Fruit fly (Drosophila melanogaster) whole organism, embryonic: ENCODE results near the gene Ask1.

Experiments
- ATbp ChIP-seq: fragments of 200-800 bp; sonication (Bioruptor generic); optimal IDR thresholded peaks from 2 replicates; lab custom pipeline; 2017; ENCODE audit warnings: missing biosample characterization, mild to moderate bottlenecking, missing genetic modification characterization, missing genetic modification reagents
- Ada2b ChIP-seq: fragments of 200-800 bp; sonication (Bioruptor generic); IDR thresholded peaks from 2 replicates; pipeline ENCODE4 v1.3.6; 2022; ENCODE audit warnings: missing biosample characterization, missing genetic modification characterization
- CG10209 ChIP-seq: fragments of 200-800 bp; sonication (Bioruptor generic); optimal IDR thresholded peaks from 3 replicates; lab custom pipeline; 2017; ENCODE audit warnings: missing biosample characterization, mild to moderate bottlenecking, missing genetic modification characterization, missing genetic modification reagents
- CG10565 ChIP-seq: fragments of 200-800 bp; sonication (Bioruptor generic); optimal IDR thresholded peaks from 3 replicates; lab custom pipeline; 2016; ENCODE audit warnings: missing biosample characterization, mild to moderate bottlenecking, missing genetic modification characterization
- CG11085 ChIP-seq: fragments of 200-800 bp; sonication (Bioruptor generic); IDR thresholded peaks from 2 replicates; pipeline ENCODE4 v1.3.6; 2022; ENCODE audit warnings: missing biosample characterization, missing genetic modification characterization
- CG11696 ChIP-seq: fragments of 200-800 bp; sonication (Bioruptor generic); IDR thresholded peaks from 2 replicates; pipeline ENCODE4 v1.3.6; 2022; ENCODE audit warnings: missing biosample characterization, missing genetic modification characterization
- CG12155 ChIP-seq: fragments of 200-800 bp; sonication (Bioruptor generic); optimal IDR thresholded peaks from 3 replicates; lab custom pipeline; 2016; ENCODE audit warnings: missing biosample characterization, missing genetic modification characterization
- CG12299 ChIP-seq: fragments of 200-800 bp; sonication (Bioruptor generic); optimal IDR thresholded peaks from 2 replicates; lab custom pipeline; 2018; ENCODE audit warnings: missing biosample characterization, mild to moderate bottlenecking, missing genetic modification characterization
- CG1233 ChIP-seq: fragments of 200-800 bp; sonication (Bioruptor generic); optimal IDR thresholded peaks from 4 replicates; lab custom pipeline; 2018; ENCODE audit warnings: missing biosample characterization, mild to moderate bottlenecking, missing genetic modification characterization
- CG14965 ChIP-seq: fragments of 200-800 bp; sonication (Bioruptor generic); optimal IDR thresholded peaks from 2 replicates; lab custom pipeline; 2016; ENCODE audit warnings: missing biosample characterization, missing genetic modification characterization, borderline replicate concordance
- CG17361 ChIP-seq: fragments of 200-800 bp; sonication (Bioruptor generic); IDR thresholded peaks from 3 replicates; pipeline ENCODE4 v1.3.6; 2022; ENCODE audit warnings: missing biosample characterization, missing genetic modification characterization
- CG17568 ChIP-seq: fragments of 200-800 bp; sonication (Bioruptor generic); optimal IDR thresholded peaks from 2 replicates; lab custom pipeline; 2018; ENCODE audit warnings: missing biosample characterization, mild to moderate bottlenecking, missing genetic modification characterization, moderate library complexity
- CG2199 ChIP-seq: fragments of 200-800 bp; sonication (Bioruptor generic); IDR thresholded peaks from 3 replicates; pipeline ENCODE4 v1.3.6; 2022; ENCODE audit warnings: missing biosample characterization, missing genetic modification characterization
- CG32772 ChIP-seq: fragments of 200-800 bp; sonication (Bioruptor generic); IDR thresholded peaks from 2 replicates; pipeline ENCODE4 v1.3.6; 2022; ENCODE audit warnings: missing biosample characterization, missing genetic modification characterization
- CG34224 ChIP-seq: fragments of 200-800 bp; sonication (Bioruptor generic); IDR thresholded peaks from 3 replicates; pipeline ENCODE4 v1.3.6; 2022; ENCODE audit warnings: missing biosample characterization, missing genetic modification characterization; ENCODE audit not compliant: partially characterized antibody
- CG34376 ChIP-seq: fragments of 200-800 bp; sonication (Bioruptor generic); optimal IDR thresholded peaks from 2 replicates; lab custom pipeline; 2018; ENCODE audit warnings: missing biosample characterization, mild to moderate bottlenecking, missing genetic modification characterization
- CG4707 ChIP-seq: fragments of 200-800 bp; sonication (Bioruptor generic); optimal IDR thresholded peaks from 2 replicates; lab custom pipeline; 2018; ENCODE audit warnings: missing biosample characterization, mild to moderate bottlenecking, missing genetic modification characterization, moderate library complexity
- CG7839 ChIP-seq: fragments of 200-800 bp; sonication (Bioruptor generic); optimal IDR thresholded peaks from 3 replicates; lab custom pipeline; 2018; ENCODE audit warnings: missing biosample characterization, mild to moderate bottlenecking, missing genetic modification characterization, moderate library complexity
- CG7987 ChIP-seq: fragments of 200-800 bp; sonication (Bioruptor generic); optimal IDR thresholded peaks from 2 replicates; lab custom pipeline; 2018; ENCODE audit warnings: missing biosample characterization, mild to moderate bottlenecking, missing genetic modification characterization, moderate library complexity
- CG8290 ChIP-seq, 3 experiments: fragments of 200-800 bp; sonication (Bioruptor generic); optimal IDR thresholded peaks; 2 replicates each; lab custom pipeline; 2016 to 2019; ENCODE audit warnings: missing biosample characterization in 3 of 3, missing genetic modification characterization in 3 of 3, mild to moderate bottlenecking in 2 of 3, moderate library complexity in 1 of 3
- Camta ChIP-seq: fragments of 200-800 bp; sonication (Bioruptor generic); optimal IDR thresholded peaks from 2 replicates; lab custom pipeline; 2016; ENCODE audit warnings: missing biosample characterization, missing genetic modification characterization
- Drgx ChIP-seq: fragments of 200-800 bp; sonication (Bioruptor generic); IDR thresholded peaks from 2 replicates; pipeline ENCODE4 v1.3.6; 2022; ENCODE audit warnings: missing biosample characterization, missing genetic modification characterization
- Ets97D ChIP-seq: fragments of 200-800 bp; sonication (Bioruptor generic); optimal IDR thresholded peaks from 3 replicates; lab custom pipeline; 2016; ENCODE audit warnings: missing biosample characterization, missing genetic modification characterization
- HLH4C ChIP-seq: fragments of 200-800 bp; sonication (Bioruptor generic); IDR thresholded peaks from 3 replicates; pipeline ENCODE4 v1.3.6; 2022; ENCODE audit warnings: missing biosample characterization, missing genetic modification characterization; ENCODE audit not compliant: partially characterized antibody
- Meics ChIP-seq: fragments of 200-800 bp; sonication (Bioruptor generic); optimal IDR thresholded peaks from 2 replicates; lab custom pipeline; 2017; ENCODE audit warnings: missing biosample characterization, mild to moderate bottlenecking, missing genetic modification characterization
- Neu2 ChIP-seq: fragments of 200-800 bp; sonication (Bioruptor generic); optimal IDR thresholded peaks from 3 replicates; lab custom pipeline; 2016; ENCODE audit warnings: missing biosample characterization, missing genetic modification characterization, borderline replicate concordance
- Sin3A ChIP-seq: fragments of >200 bp; optimal IDR thresholded peaks from 2 replicates; lab custom pipeline; 2018
- Taf1 ChIP-seq: fragments of 200-800 bp; sonication (Bioruptor generic); IDR thresholded peaks from 2 replicates; pipeline ENCODE4 v1.3.6; 2022; ENCODE audit warnings: missing biosample characterization, missing genetic modification characterization
- Vsx1 ChIP-seq: fragments of 200-800 bp; sonication (Bioruptor generic); optimal IDR thresholded peaks from 2 replicates; lab custom pipeline; 2017; ENCODE audit warnings: missing biosample characterization, mild to moderate bottlenecking, missing genetic modification characterization, missing genetic modification reagents
- YL-1 ChIP-seq: fragments of 200-800 bp; sonication (Bioruptor generic); optimal IDR thresholded peaks from 3 replicates; lab custom pipeline; 2017; ENCODE audit warnings: missing biosample characterization, mild to moderate bottlenecking, missing genetic modification characterization
- chm ChIP-seq: fragments of 200-800 bp; sonication (Bioruptor generic); IDR thresholded peaks from 2 replicates; pipeline ENCODE4 v1.3.6; 2022; ENCODE audit warnings: missing biosample characterization, missing genetic modification characterization
- dpn ChIP-seq, 2 experiments: fragments of 200-800 bp; sonication (Bioruptor generic); optimal IDR thresholded peaks; 3 replicates each; lab custom pipeline; 2016; ENCODE audit warnings: missing biosample characterization in 2 of 2, missing genetic modification characterization in 2 of 2
- exex ChIP-seq: fragments of 200-800 bp; sonication (Bioruptor generic); optimal IDR thresholded peaks from 4 replicates; lab custom pipeline; 2018; ENCODE audit warnings: missing biosample characterization, mild to moderate bottlenecking, missing genetic modification characterization, moderate library complexity
- grn ChIP-seq: fragments of 200-800 bp; sonication (Bioruptor generic); optimal IDR thresholded peaks from 3 replicates; lab custom pipeline; 2017; ENCODE audit warnings: missing biosample characterization, missing genetic modification characterization
- insv ChIP-seq, 2 experiments: fragments of 200-800 bp; sonication (Bioruptor generic); optimal IDR thresholded peaks; 3 replicates each; lab custom pipeline; 2016 to 2018; ENCODE audit warnings: missing biosample characterization in 2 of 2, missing genetic modification characterization in 2 of 2
- jumu ChIP-seq: fragments of 200-800 bp; sonication (Bioruptor generic); optimal IDR thresholded peaks from 3 replicates; lab custom pipeline; 2016; ENCODE audit warnings: missing biosample characterization, missing genetic modification characterization
- maf-S ChIP-seq: fragments of 200-800 bp; sonication (Bioruptor generic); optimal IDR thresholded peaks from 2 replicates; lab custom pipeline; 2016; ENCODE audit warnings: missing biosample characterization, missing genetic modification characterization
- pzg ChIP-seq: fragments of 200-800 bp; sonication (Bioruptor generic); optimal IDR thresholded peaks from 3 replicates; lab custom pipeline; 2018; ENCODE audit warnings: missing biosample characterization, mild to moderate bottlenecking, missing genetic modification characterization, moderate library complexity
- ro ChIP-seq: fragments of 200-800 bp; sonication (Bioruptor generic); IDR thresholded peaks from 2 replicates; pipeline ENCODE4 v1.3.6; 2022; ENCODE audit warnings: missing biosample characterization, missing genetic modification characterization
- sd ChIP-seq: fragments of 200-800 bp; sonication (Bioruptor generic); optimal IDR thresholded peaks from 3 replicates; lab custom pipeline; 2018; ENCODE audit warnings: missing biosample characterization, mild to moderate bottlenecking, missing genetic modification characterization, moderate library complexity
- seq ChIP-seq: fragments of 200-800 bp; sonication (Bioruptor generic); IDR thresholded peaks from 2 replicates; pipeline ENCODE4 v1.3.6; 2022; ENCODE audit warnings: missing biosample characterization, missing genetic modification characterization
- so ChIP-seq: fragments of 200-800 bp; sonication (Bioruptor generic); IDR thresholded peaks from 3 replicates; pipeline ENCODE4 v1.3.6; 2022; ENCODE audit warnings: missing biosample characterization, missing genetic modification characterization
- sr ChIP-seq: fragments of 200-800 bp; sonication (Bioruptor generic); IDR thresholded peaks from 3 replicates; pipeline ENCODE4 v1.3.6; 2022; ENCODE audit warnings: missing biosample characterization, missing genetic modification characterization
- stwl ChIP-seq: fragments of 200-800 bp; sonication (Bioruptor generic); optimal IDR thresholded peaks from 3 replicates; lab custom pipeline; 2018; ENCODE audit warnings: missing biosample characterization, mild to moderate bottlenecking, missing genetic modification characterization, moderate library complexity
- sug ChIP-seq: fragments of 200-800 bp; optimal IDR thresholded peaks from 2 replicates; lab custom pipeline; 2019; ENCODE audit warnings: missing biosample characterization, mild to moderate bottlenecking, missing genetic modification characterization, moderate library complexity
- tap ChIP-seq: fragments of 200-800 bp; optimal IDR thresholded peaks from 3 replicates; lab custom pipeline; 2019; ENCODE audit warnings: missing biosample characterization, mild to moderate bottlenecking, missing genetic modification characterization, moderate library complexity
- tin ChIP-seq: fragments of 200-800 bp; sonication (Bioruptor generic); optimal IDR thresholded peaks from 3 replicates; lab custom pipeline; 2016; ENCODE audit warnings: missing biosample characterization, missing genetic modification characterization
- tll ChIP-seq, 2 experiments: fragments of 200-800 bp in 1 of 2; fragments of >200 bp in 1 of 2; sonication (Bioruptor generic) in 1 of 2; optimal IDR thresholded peaks; 2 replicates each; lab custom pipeline; 2017 to 2019; ENCODE audit warnings: missing biosample characterization in 2 of 2, missing genetic modification characterization in 2 of 2, mild to moderate bottlenecking in 1 of 2, moderate library complexity in 1 of 2
- ttk ChIP-seq: fragments of 200-800 bp; sonication (Bioruptor generic); IDR thresholded peaks from 2 replicates; pipeline ENCODE4 v2.1.2; 2022; ENCODE audit warnings: missing biosample characterization, missing genetic modification characterization
- zen2 ChIP-seq: fragments of 200-800 bp; sonication (Bioruptor generic); IDR thresholded peaks from 3 replicates; pipeline ENCODE4 v1.3.6; 2022; ENCODE audit warnings: missing biosample characterization, missing genetic modification characterization; ENCODE audit not compliant: partially characterized antibody

Gene Ask1

dm6 chr3R:19830973-19831372, 48.5 kb upstream of the Ask1 start (continued):
- TF ChIP-seq chm (GFP tag; lab: Robert Waterston, UW) = peak; percentile 40; the same call in 1 of the 2 replicates
- 0 out of 2 replicates have a peak, but pooled peaks have one; percentile 20 for TF ChIP-seq CG11085
- no peak for TF ChIP-seq CG8290 (GFP tag; optimal IDR thresholded peaks at IDR 0.05; lab: Kevin White, UChicago)
- peak in 1 of 2 experiments; percentile 61 for TF ChIP-seq CG8290 (tag; optimal IDR thresholded peaks at IDR 0.05; lab: Kevin White, UChicago)
- TF ChIP-seq CG2199 (GFP tag; lab: Robert Waterston, UW) = no peak
- no peak for TF ChIP-seq pzg (GFP tag; lab: Kevin White, UChicago)
- TF ChIP-seq Taf1 (GFP tag; lab: Robert Waterston, UW) = peak; percentile 34; the same call in 1 of the 2 replicates
- TF ChIP-seq grn (GFP tag; lab: Kevin White, UChicago) = no peak
- TF ChIP-seq Camta (GFP tag; lab: Kevin White, UChicago) = peak; percentile 25
- TF ChIP-seq Meics = peak; percentile 71
- TF ChIP-seq CG14965 (GFP tag; lab: Kevin White, UChicago) = no peak
- no peak for TF ChIP-seq Sin3A (lab: Kevin White, UChicago)
- no peak for TF ChIP-seq HLH4C (GFP tag; lab: Robert Waterston, UW)
- no peak for TF ChIP-seq insv (GFP tag; optimal IDR thresholded peaks at IDR 0.05; lab: Kevin White, UChicago)
- peak; percentile 81 for TF ChIP-seq ATbp
- peak; percentile 38 to 47 for TF ChIP-seq dpn (GFP tag; optimal IDR thresholded peaks at IDR 0.05; lab: Kevin White, UChicago)
- peak; percentile 29 for TF ChIP-seq maf-S (GFP tag; lab: Kevin White, UChicago)
- TF ChIP-seq Neu2 (GFP tag; lab: Kevin White, UChicago) = no peak
- no peak for TF ChIP-seq Ets97D (GFP tag; lab: Kevin White, UChicago)
- TF ChIP-seq CG1233 (GFP tag; lab: Kevin White, UChicago) = no peak
- TF ChIP-seq Vsx1 (GFP tag; lab: Kevin White, UChicago) = peak; percentile 69
- TF ChIP-seq seq (GFP tag; lab: Robert Waterston, UW) = peak; percentile 71
- TF ChIP-seq sr = peak; percentile 13; the same call in 1 of the 3 replicates
- peak; percentile 35 for TF ChIP-seq CG17568 (GFP tag; lab: Kevin White, UChicago)
- TF ChIP-seq tin (GFP tag; lab: Kevin White, UChicago) = peak; percentile 7
- no peak for TF ChIP-seq CG7987
- TF ChIP-seq CG10565 = no peak
- 0 out of 2 replicates have a peak, but pooled peaks have one; percentile 25 for TF ChIP-seq CG32772
- peak; percentile 41 for TF ChIP-seq CG12299
- TF ChIP-seq CG34224 = no peak
- TF ChIP-seq tap (tag; lab: Kevin White, UChicago) = peak; percentile 48
- TF ChIP-seq tll (GFP tag; optimal IDR thresholded peaks at IDR 0.05; lab: Kevin White, UChicago) = no peak
- no peak for TF ChIP-seq stwl (tag; lab: Kevin White, UChicago)
- TF ChIP-seq, all 482 proteins: peak for 240

- TF ChIP-seq ttk (GFP tag; lab: Robert Waterston, UW) = no peak
- TF ChIP-seq zen2 (GFP tag; lab: Robert Waterston, UW) = no peak
- TF ChIP-seq Drgx (GFP tag; lab: Robert Waterston, UW) = peak; percentile 73
- TF ChIP-seq jumu = no peak
- TF ChIP-seq CG11085 = no peak
- TF ChIP-seq CG7839 (tag; lab: Kevin White, UChicago) = no peak
- TF ChIP-seq so = no peak
Observed at dm6 chr3R:19833546-19833945, 46.0 kb upstream of the Ask1 start.

dm6 chr3R:19833963-19834362, 45.6 kb upstream of the Ask1 start:
- no peak for TF ChIP-seq CG11696 (GFP tag; lab: Robert Waterston, UW)
- TF ChIP-seq Vsx1 (GFP tag; lab: Kevin White, UChicago) = no peak
- TF ChIP-seq CG12155 (GFP tag; lab: Kevin White, UChicago) = no peak
- peak; percentile 4 for TF ChIP-seq CG34376 (GFP tag; lab: Kevin White, UChicago)
- no peak for TF ChIP-seq CG10209
- no peak for TF ChIP-seq Ada2b
- TF ChIP-seq sug (tag; lab: Kevin White, UChicago) = peak; percentile 73
- TF ChIP-seq CG17361 = no peak
- TF ChIP-seq CG4707 (GFP tag; lab: Kevin White, UChicago) = no peak
- TF ChIP-seq ro = no peak
- TF ChIP-seq exex (tag; lab: Kevin White, UChicago) = peak; percentile 63
- TF ChIP-seq YL-1 = no peak
- peak; percentile 35 for TF ChIP-seq sd
